Fruit fly (Drosophila melanogaster): ENCODE measurements around the gene CG13926.

DNA sequence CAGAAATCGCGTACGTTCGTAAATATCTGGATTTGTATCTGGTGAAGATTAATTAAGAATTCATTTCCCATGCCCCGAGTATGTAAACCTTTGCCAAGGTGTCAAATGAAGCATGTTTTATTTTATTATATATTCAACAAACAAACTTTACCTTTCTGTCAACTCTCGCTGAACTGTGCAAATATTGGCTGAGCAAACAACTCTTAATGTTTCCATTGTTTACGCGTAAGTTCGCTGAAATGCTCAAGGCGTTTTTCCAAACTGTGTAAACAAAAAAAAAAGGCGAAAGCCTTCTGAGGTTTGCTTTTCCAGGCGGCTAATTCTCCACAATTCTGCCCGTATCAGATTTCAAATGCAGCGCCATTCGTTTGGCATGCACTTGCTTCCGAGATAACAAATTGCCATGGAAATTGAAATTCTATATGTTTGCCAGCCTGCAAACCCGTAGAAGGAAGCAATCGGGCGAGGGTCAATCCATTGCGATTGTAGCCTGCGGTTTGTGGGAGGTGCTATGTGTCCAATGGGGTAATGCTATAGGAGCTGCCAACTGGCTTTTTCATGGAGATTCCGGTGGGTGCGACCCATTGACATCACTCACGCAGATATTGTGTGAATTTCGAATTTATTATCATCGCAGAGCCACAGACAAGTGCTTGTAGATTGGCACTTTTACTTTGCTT lies 26.1 kb downstream of the CG13926 start:
- TF ChIP-seq insv (optimal IDR thresholded peaks at IDR 0.05) (no peak), h (optimal IDR thresholded peaks at IDR 0.05) (no peak)
